In genomic region chr3R:24572540-24573043, dm6 we compare ENCODE assay signal across 6 fruit fly cellular contexts.
TF ChIP-seq lines count a peak whose summit lies in the region.

No protein-coding gene starts in this region.

- TF ChIP-seq CTCF in whole organism, embryonic (GFP tag; optimal IDR thresholded peaks at IDR 0.05; lab: Kevin White, UChicago) = peak; percentile 69

TF ChIP-seq in Kc167, 6 proteins besides CTCF, POLR2A, EP300 and RAD21:
- TF ChIP-seq insv (optimal IDR thresholded peaks at IDR 0.05; lab: Kevin White, UChicago) (no peak), h (optimal IDR thresholded peaks at IDR 0.05; lab: Kevin White, UChicago) (no peak), Sin3A (optimal IDR thresholded peaks at IDR 0.05; lab: Kevin White, UChicago) (no peak), psq (optimal IDR thresholded peaks at IDR 0.05; lab: Kevin White, UChicago) (peak; percentile 43), ttk (optimal IDR thresholded peaks at IDR 0.05; lab: Kevin White, UChicago) (no peak), Myc (optimal IDR thresholded peaks at IDR 0.05; lab: Kevin White, UChicago) (no peak)

TF ChIP-seq in whole organism, adult, 20 proteins besides CTCF, POLR2A, EP300 and RAD21 (continues in another document):
- TF ChIP-seq CG14711 (tag; optimal IDR thresholded peaks at IDR 0.05; lab: Kevin White, UChicago) (peak; percentile 96), kay (GFP tag; lab: Kevin White, UChicago; ENCODE audit: borderline replicate concordance) (peak; percentile 99), ovo (GFP tag; optimal IDR thresholded peaks at IDR 0.05; lab: Kevin White, UChicago) (peak; percentile 94), Clk (GFP tag; optimal IDR thresholded peaks at IDR 0.05; lab: Kevin White, UChicago) (peak; percentile 98), CG1620 (GFP tag; optimal IDR thresholded peaks at IDR 0.05; lab: Kevin White, UChicago) (peak; percentile 96), toe (GFP tag; optimal IDR thresholded peaks at IDR 0.05; lab: Kevin White, UChicago) (peak; percentile 98), CG11617 (GFP tag; optimal IDR thresholded peaks at IDR 0.05; lab: Kevin White, UChicago) (peak; percentile 99), tj (GFP tag; optimal IDR thresholded peaks at IDR 0.05; lab: Kevin White, UChicago) (peak; percentile 76), cic (GFP tag; optimal IDR thresholded peaks at IDR 0.05; lab: Kevin White, UChicago) (peak; percentile 97), CG5204 (GFP tag; optimal IDR thresholded peaks at IDR 0.05; lab: Kevin White, UChicago) (peak; percentile 98), Hr96 (GFP tag; optimal IDR thresholded peaks at IDR 0.05; lab: Kevin White, UChicago) (peak; percentile 97), cnc (optimal IDR thresholded peaks at IDR 0.05; lab: Kevin White, UChicago) (no peak), CG7045 (GFP tag; optimal IDR thresholded peaks at IDR 0.05; lab: Kevin White, UChicago) (peak; percentile 98), Mnt (GFP tag; optimal IDR thresholded peaks at IDR 0.05; lab: Kevin White, UChicago) (peak; percentile 95), bab1 (GFP tag; optimal IDR thresholded peaks at IDR 0.05; lab: Kevin White, UChicago) (peak; percentile 96), Crg-1 (GFP tag; optimal IDR thresholded peaks at IDR 0.05; lab: Kevin White, UChicago) (peak; percentile 97), CG7101 (tag; optimal IDR thresholded peaks at IDR 0.05; lab: Kevin White, UChicago) (peak; percentile 99)

TF ChIP-seq in whole organism, embryonic, 481 proteins besides CTCF, POLR2A, EP300 and RAD21 (continues in another document):
- TF ChIP-seq CG9215 (GFP tag; IDR thresholded peaks at IDR 0.05; lab: Robert Waterston, UW) = peak; percentile 95
- peak; percentile 88; the same call in 1 of the 2 replicates for TF ChIP-seq Doc2 (GFP tag; IDR thresholded peaks at IDR 0.05; lab: Robert Waterston, UW)
- peak; percentile 95 for TF ChIP-seq Dad (GFP tag; optimal IDR thresholded peaks at IDR 0.05; lab: Kevin White, UChicago)
- peak; percentile 96 for TF ChIP-seq CG9817 (tag; optimal IDR thresholded peaks at IDR 0.05; lab: Kevin White, UChicago)
- peak; percentile 98 for TF ChIP-seq az2 (GFP tag; optimal IDR thresholded peaks at IDR 0.05; lab: Kevin White, UChicago)
- no peak for TF ChIP-seq br (optimal IDR thresholded peaks at IDR 0.05; lab: Kevin White, UChicago)
- TF ChIP-seq wor (GFP tag; IDR thresholded peaks at IDR 0.05; lab: Robert Waterston, UW) = peak; percentile 97
- peak; percentile 94 for TF ChIP-seq CG11398 (GFP tag; optimal IDR thresholded peaks at IDR 0.05; lab: Kevin White, UChicago)
- peak; percentile 74 for TF ChIP-seq grn (GFP tag; optimal IDR thresholded peaks at IDR 0.05; lab: Kevin White, UChicago)
- peak; percentile 97 for TF ChIP-seq CG10209 (GFP tag; optimal IDR thresholded peaks at IDR 0.05; lab: Kevin White, UChicago)
- TF ChIP-seq Side (GFP tag; optimal IDR thresholded peaks at IDR 0.05; lab: Kevin White, UChicago) = peak; percentile 96
- peak; percentile 99 for TF ChIP-seq so (GFP tag; IDR thresholded peaks at IDR 0.05; lab: Robert Waterston, UW)
- TF ChIP-seq Ada2b (GFP tag; IDR thresholded peaks at IDR 0.05; lab: Robert Waterston, UW) = peak; percentile 98
- TF ChIP-seq CG14965 (GFP tag; optimal IDR thresholded peaks at IDR 0.05; lab: Kevin White, UChicago; ENCODE audit: borderline replicate concordance) = peak; percentile 16
- TF ChIP-seq pnt (GFP tag; optimal IDR thresholded peaks at IDR 0.05; lab: Kevin White, UChicago) = peak; percentile 93
- peak; percentile 95 for TF ChIP-seq CG1233 (GFP tag; optimal IDR thresholded peaks at IDR 0.05; lab: Kevin White, UChicago)
- TF ChIP-seq Mes4 (GFP tag; optimal IDR thresholded peaks at IDR 0.05; lab: Kevin White, UChicago) = peak; percentile 93

TF ChIP-seq in whole organism, prepupa, 60 proteins besides CTCF, POLR2A, EP300 and RAD21 (continues in another document):
- peak; percentile 96 for TF ChIP-seq fd85E (GFP tag; optimal IDR thresholded peaks at IDR 0.05; lab: Kevin White, UChicago)
- TF ChIP-seq CG7368 (GFP tag; optimal IDR thresholded peaks at IDR 0.05; lab: Kevin White, UChicago) = peak; percentile 98
- TF ChIP-seq salr (GFP tag; optimal IDR thresholded peaks at IDR 0.05; lab: Kevin White, UChicago) = peak; percentile 92 to 96
- peak; percentile 99 for TF ChIP-seq lz (GFP tag; optimal IDR thresholded peaks at IDR 0.05; lab: Kevin White, UChicago)
- TF ChIP-seq CG31627 (GFP tag; optimal IDR thresholded peaks at IDR 0.05; lab: Kevin White, UChicago) = peak; percentile 99
- peak; percentile 99 for TF ChIP-seq Met (GFP tag; optimal IDR thresholded peaks at IDR 0.05; lab: Kevin White, UChicago)
- peak; percentile 100 for TF ChIP-seq eg (GFP tag; IDR thresholded peaks at IDR 0.05; lab: Robert Waterston, UW)
- peak; percentile 99 for TF ChIP-seq pdm3 (GFP tag; optimal IDR thresholded peaks at IDR 0.05; lab: Kevin White, UChicago)
- TF ChIP-seq cyc (GFP tag; optimal IDR thresholded peaks at IDR 0.05; lab: Kevin White, UChicago) = peak; percentile 98
- peak; percentile 92 for TF ChIP-seq fkh (GFP tag; optimal IDR thresholded peaks at IDR 0.05; lab: Kevin White, UChicago)
- peak; percentile 98 for TF ChIP-seq CG10631 (GFP tag; optimal IDR thresholded peaks at IDR 0.05; lab: Kevin White, UChicago)
- peak; percentile 93 for TF ChIP-seq CG4318 (GFP tag; optimal IDR thresholded peaks at IDR 0.05; lab: Kevin White, UChicago)
- TF ChIP-seq Hr4 (GFP tag; optimal IDR thresholded peaks at IDR 0.05; lab: Kevin White, UChicago) = peak; percentile 99
- peak; percentile 98 for TF ChIP-seq net (GFP tag; optimal IDR thresholded peaks at IDR 0.05; lab: Kevin White, UChicago)
- TF ChIP-seq CG11294 (GFP tag; IDR thresholded peaks at IDR 0.05; lab: Robert Waterston, UW) = peak; percentile 98
- peak; percentile 96 for TF ChIP-seq Ets21C (GFP tag; optimal IDR thresholded peaks at IDR 0.05; lab: Kevin White, UChicago)
- peak; percentile 99 for TF ChIP-seq CG8119 (GFP tag; IDR thresholded peaks at IDR 0.05; lab: Robert Waterston, UW)
- peak; percentile 92 for TF ChIP-seq fd59A (GFP tag; optimal IDR thresholded peaks at IDR 0.05; lab: Kevin White, UChicago)

TF ChIP-seq in whole organism, pupa, 21 proteins besides CTCF, POLR2A, EP300 and RAD21 (continues in another document):
- TF ChIP-seq CG15710 (tag; optimal IDR thresholded peaks at IDR 0.05; lab: Kevin White, UChicago) = peak; percentile 97
- TF ChIP-seq CG9948 (tag; optimal IDR thresholded peaks at IDR 0.05; lab: Kevin White, UChicago) = peak; percentile 93
- peak; percentile 80 for TF ChIP-seq D1 (tag; optimal IDR thresholded peaks at IDR 0.05; lab: Kevin White, UChicago)
- TF ChIP-seq rn (GFP tag; IDR thresholded peaks at IDR 0.05; lab: Robert Waterston, UW) = peak; percentile 99
- TF ChIP-seq Pif1B (GFP tag; optimal IDR thresholded peaks at IDR 0.05; lab: Kevin White, UChicago) = peak; percentile 98
- TF ChIP-seq CG32121 (GFP tag; IDR thresholded peaks at IDR 0.05; lab: Robert Waterston, UW) = peak; percentile 99
- peak; percentile 79 for TF ChIP-seq CG13204 (GFP tag; optimal IDR thresholded peaks at IDR 0.05; lab: Kevin White, UChicago)
- peak; percentile 99 for TF ChIP-seq Snoo (tag; optimal IDR thresholded peaks at IDR 0.05; lab: Kevin White, UChicago)
- peak; percentile 100 for TF ChIP-seq Ets98B (GFP tag; IDR thresholded peaks at IDR 0.05; lab: Robert Waterston, UW)
- TF ChIP-seq CG34367 (tag; optimal IDR thresholded peaks at IDR 0.05; lab: Kevin White, UChicago) = peak; percentile 94
- TF ChIP-seq CG17806 (tag; optimal IDR thresholded peaks at IDR 0.05; lab: Kevin White, UChicago) = peak; percentile 96
- peak; percentile 98 for TF ChIP-seq Pif1A (GFP tag; optimal IDR thresholded peaks at IDR 0.05; lab: Kevin White, UChicago)
- TF ChIP-seq CG10348 (GFP tag; IDR thresholded peaks at IDR 0.05; lab: Robert Waterston, UW) = peak; percentile 93
- TF ChIP-seq CG8301 (tag; optimal IDR thresholded peaks at IDR 0.05; lab: Kevin White, UChicago) = peak; percentile 97
- peak; percentile 86 for TF ChIP-seq gl (tag; optimal IDR thresholded peaks at IDR 0.05; lab: Kevin White, UChicago)
- TF ChIP-seq CG4496 (GFP tag; IDR thresholded peaks at IDR 0.05; lab: Robert Waterston, UW) = peak; percentile 100
- peak; percentile 98 for TF ChIP-seq CG14655 (GFP tag; optimal IDR thresholded peaks at IDR 0.05; lab: Kevin White, UChicago)
- TF ChIP-seq EcR (GFP tag; optimal IDR thresholded peaks at IDR 0.05; lab: Kevin White, UChicago) = peak; percentile 63
- peak; percentile 99 for TF ChIP-seq CG12605 (GFP tag; IDR thresholded peaks at IDR 0.05; lab: Robert Waterston, UW)
- TF ChIP-seq CG8159 (tag; optimal IDR thresholded peaks at IDR 0.05; lab: Kevin White, UChicago) = peak; percentile 95

TF ChIP-seq in whole organism, wandering third instar larva, 38 proteins besides CTCF, POLR2A, EP300 and RAD21 (continues in another document):
- TF ChIP-seq foxo (GFP tag; optimal IDR thresholded peaks at IDR 0.05; lab: Kevin White, UChicago) = peak; percentile 66 to 99
- TF ChIP-seq lola (GFP tag; optimal IDR thresholded peaks at IDR 0.05; lab: Kevin White, UChicago) = no peak
- no peak for TF ChIP-seq N (GFP tag; optimal IDR thresholded peaks at IDR 0.05; lab: Kevin White, UChicago)
- TF ChIP-seq pan (optimal IDR thresholded peaks at IDR 0.05; lab: Kevin White, UChicago) = no peak
- TF ChIP-seq tai (GFP tag; optimal IDR thresholded peaks at IDR 0.05; lab: Kevin White, UChicago) = peak; percentile 95
- TF ChIP-seq Hr83 (GFP tag; optimal IDR thresholded peaks at IDR 0.05; lab: Kevin White, UChicago; ENCODE audit: poor library complexity, severe bottlenecking) = peak; percentile 77
- peak; percentile 27 for TF ChIP-seq Dfd (GFP tag; optimal IDR thresholded peaks at IDR 0.05; lab: Kevin White, UChicago)
- peak; percentile 52 to 70 for TF ChIP-seq dl (GFP tag; optimal IDR thresholded peaks at IDR 0.05; lab: Kevin White, UChicago; ENCODE audit: insufficient read depth in 1 of 2, partially characterized antibody in 2 of 2)
- TF ChIP-seq rgr (GFP tag; optimal IDR thresholded peaks at IDR 0.05; lab: Kevin White, UChicago) = peak; percentile 99
- TF ChIP-seq fru (GFP tag; optimal IDR thresholded peaks at IDR 0.05; lab: Kevin White, UChicago) = peak; percentile 99
- TF ChIP-seq jim (GFP tag; optimal IDR thresholded peaks at IDR 0.05; lab: Kevin White, UChicago) = no peak
- peak; percentile 99 for TF ChIP-seq ey (GFP tag; optimal IDR thresholded peaks at IDR 0.05; lab: Kevin White, UChicago)
- TF ChIP-seq CG9705 (GFP tag; optimal IDR thresholded peaks at IDR 0.05; lab: Kevin White, UChicago) = peak; percentile 93
- peak; percentile 93 for TF ChIP-seq dsf (GFP tag; optimal IDR thresholded peaks at IDR 0.05; lab: Kevin White, UChicago; ENCODE audit: borderline replicate concordance)
- TF ChIP-seq Hnf4 (GFP tag; optimal IDR thresholded peaks at IDR 0.05; lab: Kevin White, UChicago) = peak; percentile 99
- TF ChIP-seq Rel (GFP tag; optimal IDR thresholded peaks at IDR 0.05; lab: Kevin White, UChicago) = peak; percentile 98
- TF ChIP-seq Rel (tag; optimal IDR thresholded peaks at IDR 0.05; lab: Kevin White, UChicago) = peak; percentile 89
- TF ChIP-seq CG32264 (GFP tag; optimal IDR thresholded peaks at IDR 0.05; lab: Kevin White, UChicago) = peak; percentile 94
- peak; percentile 97 for TF ChIP-seq Jra (GFP tag; optimal IDR thresholded peaks at IDR 0.05; lab: Kevin White, UChicago)
- TF ChIP-seq Vsx2 (GFP tag; optimal IDR thresholded peaks at IDR 0.05; lab: Kevin White, UChicago; ENCODE audit: partially characterized antibody) = peak; percentile 33
- TF ChIP-seq GATAd (GFP tag; optimal IDR thresholded peaks at IDR 0.05; lab: Kevin White, UChicago) = peak; percentile 86
